Worm (Caenorhabditis elegans): ENCODE results near the gene C15F1.5.

C15F1.5 gene

ce11 chrII:6930072-6930471, 40.3 kb downstream of the C15F1.5 start:
- TF ChIP-seq unc-55 (GFP tag; optimal IDR thresholded peaks at IDR 0.05), result peak; percentile 58
- no peak for TF ChIP-seq ztf-1 (GFP tag; conservative IDR thresholded peaks at IDR 0.05)
- TF ChIP-seq C34F6.9 (tag; optimal IDR thresholded peaks at IDR 0.05), result peak; percentile 45

DNA sequence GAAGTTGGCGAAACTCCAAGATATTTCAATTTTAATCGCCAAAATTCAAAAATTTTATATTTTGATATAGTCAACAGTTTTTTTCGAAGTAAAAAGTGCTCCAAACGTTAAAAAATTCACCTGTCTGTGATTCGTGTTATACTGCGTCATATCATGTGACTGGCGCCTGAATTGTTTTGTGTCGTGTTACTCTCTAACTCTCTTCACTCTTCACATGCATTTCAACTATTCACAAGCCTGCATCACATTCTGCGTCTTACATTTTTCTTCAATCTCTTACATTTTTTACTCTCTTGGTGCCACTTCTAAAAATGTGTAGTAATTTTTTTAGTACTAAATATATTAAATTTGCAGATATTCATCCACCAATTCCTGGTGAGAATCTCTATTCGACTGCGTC, 42.0 kb downstream of the C15F1.5 start, which contains the start of gene flcn-1:
Gene flcn-1, plus strand, starts transcription at position 348 of the 400 bp plus-strand sequence.
- TF ChIP-seq nhr-6 (tag; optimal IDR thresholded peaks at IDR 0.05) (peak; percentile 66), sma-3 (GFP tag; optimal IDR thresholded peaks at IDR 0.05) (no peak), lin-11 (tag; optimal IDR thresholded peaks at IDR 0.05) (no peak), lsy-2 (tag; optimal IDR thresholded peaks at IDR 0.05) (peak in 1 of 2 experiments; percentile 66), snpc-4 (tag; optimal IDR thresholded peaks at IDR 0.05) (peak; percentile 2), fos-1 (tag; optimal IDR thresholded peaks at IDR 0.05) (peak; percentile 11), nhr-25 (tag; optimal IDR thresholded peaks at IDR 0.05) (peak; percentile 38), nhr-237 (tag; optimal IDR thresholded peaks at IDR 0.05) (no peak), peb-1 (tag; optimal IDR thresholded peaks at IDR 0.05) (no peak), skn-1 (tag; optimal IDR thresholded peaks at IDR 0.05) (peak; percentile 28), crh-2 (tag; optimal IDR thresholded peaks at IDR 0.05) (peak; percentile 59), unc-55 (GFP tag; optimal IDR thresholded peaks at IDR 0.05) (peak; percentile 45), F13H6.1 (tag; optimal IDR thresholded peaks at IDR 0.05) (peak; percentile 59), C34F6.9 (tag; optimal IDR thresholded peaks at IDR 0.05) (peak; percentile 80), nhr-129 (tag; optimal IDR thresholded peaks at IDR 0.05) (peak; percentile 63), alr-1 (tag; optimal IDR thresholded peaks at IDR 0.05) (no peak), sma-9 (GFP tag; optimal IDR thresholded peaks at IDR 0.05) (peak; percentile 77), sma-9 (tag; optimal IDR thresholded peaks at IDR 0.05) (no peak)

ce11 chrII:6927603-6928002, 42.8 kb downstream of the C15F1.5 start, which contains the start of gene F22D3.4:
F22D3.4 (minus strand) TSS chrII:6927603.
- TF ChIP-seq nhr-25 (tag; optimal IDR thresholded peaks at IDR 0.05), result no peak
- no peak for TF ChIP-seq dmd-4 (tag; optimal IDR thresholded peaks at IDR 0.05)
- no peak for TF ChIP-seq ztf-1 (GFP tag; conservative IDR thresholded peaks at IDR 0.05)
- TF ChIP-seq peb-1 (tag; optimal IDR thresholded peaks at IDR 0.05), result no peak
- TF ChIP-seq C34F6.9 (tag; optimal IDR thresholded peaks at IDR 0.05), result no peak
- no peak for TF ChIP-seq nhr-129 (tag; optimal IDR thresholded peaks at IDR 0.05)
- TF ChIP-seq lin-39 (tag; optimal IDR thresholded peaks at IDR 0.05), result no peak
- no peak for TF ChIP-seq nhr-12 (tag; optimal IDR thresholded peaks at IDR 0.05)
- no peak for TF ChIP-seq zag-1 (tag; optimal IDR thresholded peaks at IDR 0.05)
- TF ChIP-seq blmp-1 (tag; optimal IDR thresholded peaks at IDR 0.05; ENCODE audit: insufficient read depth), result no peak
- TF ChIP-seq nhr-77 (tag; optimal IDR thresholded peaks at IDR 0.05), result no peak
- TF ChIP-seq mab-5 (tag; optimal IDR thresholded peaks at IDR 0.05), result no peak
- no peak for TF ChIP-seq nhr-10 (tag; optimal IDR thresholded peaks at IDR 0.05)

DNA sequence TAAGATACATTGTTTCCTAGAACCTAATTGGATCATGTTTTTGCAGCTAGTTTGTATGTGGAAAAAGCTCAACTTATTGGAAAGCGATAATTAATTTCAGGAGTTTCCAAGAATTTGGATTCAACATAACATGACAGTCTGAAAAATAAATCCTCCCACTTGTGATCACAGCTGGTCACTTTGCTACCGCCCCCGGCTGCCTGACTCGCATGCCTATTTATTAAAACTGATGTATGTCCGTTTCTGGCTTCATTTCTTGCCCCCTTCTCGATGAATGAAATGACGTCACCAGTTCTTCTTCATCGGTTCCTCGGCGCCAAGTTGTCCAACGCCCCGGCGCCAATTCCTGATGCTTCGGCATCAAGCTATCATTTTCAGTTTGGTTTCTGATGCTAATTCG, 43.4 kb downstream of the C15F1.5 start:
- no peak for TF ChIP-seq dmd-4 (tag; optimal IDR thresholded peaks at IDR 0.05)
- TF ChIP-seq sma-9 (GFP tag; optimal IDR thresholded peaks at IDR 0.05), result peak; percentile 73
- no peak for TF ChIP-seq sma-9 (tag; optimal IDR thresholded peaks at IDR 0.05)

ce11 chrII:6926488-6926887, 43.9 kb downstream of the C15F1.5 start:
- TF ChIP-seq lsy-2 (tag; optimal IDR thresholded peaks at IDR 0.05), result peak; percentile 45 to 77
- TF ChIP-seq lin-13 (GFP tag; optimal IDR thresholded peaks at IDR 0.05), result peak; percentile 39
- TF ChIP-seq mdl-1 (tag; optimal IDR thresholded peaks at IDR 0.05), result peak; percentile 26 to 77
- TF ChIP-seq ztf-11 (tag; optimal IDR thresholded peaks at IDR 0.05), result no peak
- TF ChIP-seq unc-39 (tag; optimal IDR thresholded peaks at IDR 0.05), result no peak
- TF ChIP-seq ZK546.5 (tag; optimal IDR thresholded peaks at IDR 0.05), result no peak
- TF ChIP-seq blmp-1 (tag; optimal IDR thresholded peaks at IDR 0.05; ENCODE audit: insufficient read depth), result peak; percentile 82
- TF ChIP-seq ama-1 (optimal IDR thresholded peaks at IDR 0.05), result peak; percentile 46
- no peak for TF ChIP-seq nhr-23 (tag; optimal IDR thresholded peaks at IDR 0.05)
- TF ChIP-seq sma-3 (GFP tag; optimal IDR thresholded peaks at IDR 0.05), result peak; percentile 55
- no peak for TF ChIP-seq nhr-12 (tag; optimal IDR thresholded peaks at IDR 0.05)
- TF ChIP-seq nhr-77 (tag; optimal IDR thresholded peaks at IDR 0.05), result no peak
- no peak for TF ChIP-seq mbf-1 (tag; optimal IDR thresholded peaks at IDR 0.05)
- TF ChIP-seq nhr-129 (tag; optimal IDR thresholded peaks at IDR 0.05), result peak; percentile 78
- peak; percentile 14 for TF ChIP-seq peb-1 (tag; optimal IDR thresholded peaks at IDR 0.05)
- TF ChIP-seq alr-1 (tag; optimal IDR thresholded peaks at IDR 0.05), result no peak
- TF ChIP-seq skn-1 (tag; optimal IDR thresholded peaks at IDR 0.05), result no peak
- TF ChIP-seq ceh-16 (tag; optimal IDR thresholded peaks at IDR 0.05), result no peak
- TF ChIP-seq unc-55 (GFP tag; optimal IDR thresholded peaks at IDR 0.05), result peak; percentile 88
- peak; percentile 30 for TF ChIP-seq snpc-4 (tag; optimal IDR thresholded peaks at IDR 0.05)
- peak; percentile 44 for TF ChIP-seq sem-4 (tag; optimal IDR thresholded peaks at IDR 0.05)
- TF ChIP-seq ceh-82 (tag; optimal IDR thresholded peaks at IDR 0.05), result no peak
- no peak for TF ChIP-seq elt-1 (tag; optimal IDR thresholded peaks at IDR 0.05)
- peak; percentile 43 for TF ChIP-seq lin-11 (tag; optimal IDR thresholded peaks at IDR 0.05)
- TF ChIP-seq nhr-6 (tag; optimal IDR thresholded peaks at IDR 0.05), result no peak
- peak; percentile 86 for TF ChIP-seq zag-1 (tag; optimal IDR thresholded peaks at IDR 0.05)
- TF ChIP-seq nhr-21 (tag; optimal IDR thresholded peaks at IDR 0.05), result peak; percentile 7
- TF ChIP-seq lin-39 (tag; optimal IDR thresholded peaks at IDR 0.05), result no peak
- peak; percentile 61 for TF ChIP-seq ztf-4 (tag; optimal IDR thresholded peaks at IDR 0.05)
- peak; percentile 86 for TF ChIP-seq F13H6.1 (tag; optimal IDR thresholded peaks at IDR 0.05)
- no peak for TF ChIP-seq nhr-10 (tag; optimal IDR thresholded peaks at IDR 0.05)
- peak; percentile 20 for TF ChIP-seq mab-5 (tag; optimal IDR thresholded peaks at IDR 0.05)
- TF ChIP-seq fos-1 (tag; optimal IDR thresholded peaks at IDR 0.05), result peak; percentile 92
- TF ChIP-seq unc-62 (GFP tag; optimal IDR thresholded peaks at IDR 0.05), result no peak
- TF ChIP-seq ztf-1 (GFP tag; conservative IDR thresholded peaks at IDR 0.05), result no peak
